Worm (Caenorhabditis elegans) whole organism, L4/young adult: Measurements from ENCODE around the gene lis-1.

Experiments used
- W03F9.2 ChIP-seq: fragments of 150-350 bp; optimal IDR thresholded peaks from 2 replicates; lab custom pipeline; 2014; ENCODE audit warnings: missing biosample characterization, missing genetic modification characterization
- dao-5 ChIP-seq: sonication (generic microtip); optimal IDR thresholded peaks from 2 replicates; lab custom pipeline; 2016; ENCODE audit warnings: missing genotype, missing genetic modification characterization, moderate library complexity, missing compliant biosample characterization
- him-1 ChIP-seq: sonication (generic microtip); optimal IDR thresholded peaks from 2 replicates; lab custom pipeline; 2016; ENCODE audit warnings: missing genotype, missing genetic modification reagents, missing genetic modification characterization, missing compliant biosample characterization

DNA sequence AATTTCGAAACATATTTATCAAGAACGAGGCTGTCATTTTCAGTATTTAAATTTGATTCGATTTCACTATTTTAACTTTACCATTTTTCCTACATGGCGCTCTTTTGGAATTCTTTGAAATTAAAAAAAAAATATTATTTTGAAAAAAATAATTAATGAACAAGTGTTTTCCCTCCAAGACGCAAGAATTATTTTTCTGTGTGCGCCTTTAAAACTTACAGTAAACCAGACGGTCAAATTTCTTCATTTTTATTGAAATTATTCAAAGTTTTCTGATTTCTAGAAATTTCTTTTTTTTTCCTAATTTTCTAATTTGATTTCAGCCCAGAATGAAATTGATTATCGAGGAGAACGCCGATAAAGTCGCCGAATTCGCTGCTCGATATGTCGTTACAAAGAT, 12.6 kb upstream of the lis-1 start, which contains the start of gene T03F6.3:
- TF ChIP-seq him-1 (tag; lab: Kevin White, UChicago) (no peak), W03F9.2 (tag; lab: Kevin White, UChicago) (no peak), dao-5 (tag; lab: Kevin White, UChicago) (no peak)
